Worm (Caenorhabditis elegans) whole organism, L4 larva: ENCODE data around the gene srj-15.

Experiments
- F10B5.3 ChIP-seq: sonication (generic microtip); optimal IDR thresholded peaks from 2 replicates; lab custom pipeline; 2016; ENCODE audit warnings: mild to moderate bottlenecking, missing genetic modification characterization, missing compliant biosample characterization
- F26F4.8 ChIP-seq: fragments of 200-800 bp; sonication (Bioruptor generic); conservative IDR thresholded peaks from 2 replicates; pipeline ENCODE4 v1.3.6; 2022; ENCODE audit warnings: missing genetic modification characterization, missing compliant biosample characterization
- F49E8.2 ChIP-seq: sonication (generic microtip); optimal IDR thresholded peaks from 2 replicates; lab custom pipeline; 2016; ENCODE audit warnings: missing compliant biosample characterization, mild to moderate bottlenecking, missing genetic modification characterization, borderline replicate concordance
- T20F7.1 ChIP-seq: fragments of 200-800 bp; sonication (Bioruptor generic); optimal IDR thresholded peaks from 2 replicates; lab custom pipeline; 2018; ENCODE audit warnings: mild to moderate bottlenecking, missing genetic modification characterization, missing compliant biosample characterization
- T26A8.4 ChIP-seq: fragments of 200-800 bp; sonication (Bioruptor generic); IDR thresholded peaks from 2 replicates; pipeline ENCODE4 v1.3.6; 2022; ENCODE audit warnings: missing genetic modification characterization, missing compliant biosample characterization
- Y48G9A.11 ChIP-seq: fragments of 200-800 bp; sonication (Bioruptor generic); IDR thresholded peaks from 2 replicates; pipeline ENCODE4 v1.3.6; 2022; ENCODE audit warnings: missing genetic modification reagents, missing genetic modification characterization, missing compliant biosample characterization
- ZK337.2 ChIP-seq: fragments of 200-800 bp; sonication (Bioruptor generic); IDR thresholded peaks from 2 replicates; pipeline ENCODE4 v1.3.6; 2022; ENCODE audit warnings: missing genetic modification reagents, missing genetic modification characterization, missing compliant biosample characterization
- ZK546.5 ChIP-seq, 2 experiments: sonication (generic microtip); optimal IDR thresholded peaks; 2 replicates each; lab custom pipeline; 2017; ENCODE audit warnings: missing biosample characterization in 2 of 2, missing genetic modification characterization in 2 of 2
- aly-2 ChIP-seq: sonication (generic microtip); optimal IDR thresholded peaks from 2 replicates; lab custom pipeline; 2018; ENCODE audit warnings: missing biosample characterization, missing genetic modification characterization
- arid-1 ChIP-seq: fragments of 200-800 bp; sonication (Bioruptor generic); conservative IDR thresholded peaks from 2 replicates; pipeline ENCODE4 v1.3.6; 2022; ENCODE audit warnings: missing genetic modification reagents, missing genetic modification characterization, missing compliant biosample characterization
- ceh-20 ChIP-seq: fragments of 200-800 bp; sonication (Bioruptor generic); IDR thresholded peaks from 2 replicates; pipeline ENCODE4 v1.3.6; 2022; ENCODE audit warnings: missing genetic modification reagents, missing genetic modification characterization, missing compliant biosample characterization
- ceh-28 ChIP-seq: fragments of 150-350 bp; optimal IDR thresholded peaks from 2 replicates; lab custom pipeline; 2014; ENCODE audit warnings: missing biosample characterization, missing genetic modification reagents, missing genetic modification characterization
- ceh-32 ChIP-seq: sonication (generic microtip); optimal IDR thresholded peaks from 2 replicates; lab custom pipeline; 2016; ENCODE audit warnings: mild to moderate bottlenecking, missing genetic modification characterization, missing compliant biosample characterization; ENCODE audit not compliant: poor library complexity
- ceh-44 ChIP-seq: fragments of 200-800 bp; sonication (Bioruptor generic); IDR thresholded peaks from 2 replicates; pipeline ENCODE4 v1.3.6; 2022; ENCODE audit warnings: missing genetic modification reagents, missing genetic modification characterization, missing compliant biosample characterization
- ceh-62 ChIP-seq: sonication (generic microtip); optimal IDR thresholded peaks from 2 replicates; lab custom pipeline; 2017; ENCODE audit warnings: missing biosample characterization, missing genetic modification characterization
- ceh-82 ChIP-seq: sonication (generic microtip); optimal IDR thresholded peaks from 2 replicates; lab custom pipeline; 2017; ENCODE audit warnings: missing biosample characterization, missing genetic modification characterization
- daf-19 ChIP-seq: fragments of 200-800 bp; sonication (Bioruptor generic); conservative IDR thresholded peaks from 2 replicates; pipeline ENCODE4 v1.3.6; 2022; ENCODE audit warnings: missing genetic modification characterization, missing compliant biosample characterization
- dmd-9 ChIP-seq: fragments of 200-800 bp; sonication (Bioruptor generic); IDR thresholded peaks from 2 replicates; pipeline ENCODE4 v1.3.6; 2022; ENCODE audit warnings: missing genetic modification reagents, missing genetic modification characterization, missing compliant biosample characterization
- fos-1 ChIP-seq: fragments of 150-350 bp; optimal IDR thresholded peaks from 2 replicates; lab custom pipeline; 2014; ENCODE audit warnings: missing biosample characterization, missing genetic modification characterization
- gei-8 ChIP-seq: fragments of 200-800 bp; sonication (Bioruptor generic); optimal IDR thresholded peaks from 2 replicates; lab custom pipeline; 2018; ENCODE audit warnings: mild to moderate bottlenecking, missing genetic modification characterization, missing compliant biosample characterization
- hif-1 ChIP-seq, 2 experiments: sonication (generic microtip); optimal IDR thresholded peaks; 2 replicates each; lab custom pipeline; 2016 to 2017; ENCODE audit warnings: missing compliant biosample characterization in 2 of 2, missing genetic modification characterization in 2 of 2, missing genetic modification reagents in 2 of 2, missing genotype in 2 of 2, mild to moderate bottlenecking in 1 of 2
- hmg-1.1 ChIP-seq: fragments of 200-800 bp; sonication (Bioruptor generic); IDR thresholded peaks from 2 replicates; pipeline ENCODE4 v1.3.6; 2022; ENCODE audit warnings: missing genetic modification reagents, missing genetic modification characterization, missing compliant biosample characterization
- jun-1 ChIP-seq: fragments of 150-350 bp; optimal IDR thresholded peaks from 2 replicates; lab custom pipeline; 2014; ENCODE audit warnings: missing biosample characterization, missing genetic modification reagents, missing genetic modification characterization
- lin-1 ChIP-seq: fragments of 200-800 bp; sonication (Bioruptor generic); IDR thresholded peaks from 2 replicates; pipeline ENCODE4 v1.3.6; 2022; ENCODE audit warnings: missing genetic modification reagents, missing genetic modification characterization, missing compliant biosample characterization
- lin-38 ChIP-seq: fragments of 200-800 bp; sonication (Bioruptor generic); IDR thresholded peaks from 2 replicates; pipeline ENCODE4 v1.3.6; 2022; ENCODE audit warnings: missing genetic modification reagents, missing genetic modification characterization, missing compliant biosample characterization
- madf-9 ChIP-seq: fragments of 200-800 bp; sonication (Bioruptor generic); conservative IDR thresholded peaks from 2 replicates; pipeline ENCODE4 v1.3.6; 2022; ENCODE audit warnings: missing genetic modification reagents, missing genetic modification characterization, missing compliant biosample characterization
- mes-2 ChIP-seq: sonication (generic microtip); optimal IDR thresholded peaks from 2 replicates; lab custom pipeline; 2016; ENCODE audit warnings: missing genotype, mild to moderate bottlenecking, missing genetic modification characterization, missing compliant biosample characterization; ENCODE audit not compliant: poor library complexity, severe bottlenecking
- mxl-2 ChIP-seq: fragments of 200-800 bp; sonication (Bioruptor generic); conservative IDR thresholded peaks from 2 replicates; pipeline ENCODE4 v1.3.6; 2022; ENCODE audit warnings: missing genetic modification reagents, missing genetic modification characterization, missing compliant biosample characterization
- nhr-111 ChIP-seq: fragments of 200-800 bp; sonication (Bioruptor generic); optimal IDR thresholded peaks from 2 replicates; lab custom pipeline; 2018; ENCODE audit warnings: mild to moderate bottlenecking, missing genetic modification characterization, missing compliant biosample characterization
- nhr-237 ChIP-seq: sonication (generic microtip); optimal IDR thresholded peaks from 2 replicates; lab custom pipeline; 2017; ENCODE audit warnings: missing biosample characterization, missing genetic modification characterization
- nhr-25 ChIP-seq: sonication (generic microtip); optimal IDR thresholded peaks from 2 replicates; lab custom pipeline; 2017; ENCODE audit warnings: missing genetic modification characterization, mild to moderate bottlenecking, missing compliant biosample characterization, antibody characterized with exemption, moderate library complexity, borderline replicate concordance; ENCODE audit not compliant: insufficient read depth
- nhr-76 ChIP-seq: fragments of 150-350 bp; optimal IDR thresholded peaks from 2 replicates; lab custom pipeline; 2014; ENCODE audit warnings: missing biosample characterization, missing genetic modification characterization
- php-3 ChIP-seq: fragments of 200-800 bp; sonication (Bioruptor generic); IDR thresholded peaks from 2 replicates; pipeline ENCODE4 v1.3.6; 2022; ENCODE audit warnings: missing genetic modification reagents, missing genetic modification characterization, missing compliant biosample characterization
- pqm-1 ChIP-seq: sonication (generic microtip); optimal IDR thresholded peaks from 2 replicates; lab custom pipeline; 2017; ENCODE audit warnings: missing biosample characterization, missing genetic modification characterization
- rbr-2 ChIP-seq: sonication (generic microtip); optimal IDR thresholded peaks from 2 replicates; lab custom pipeline; 2016; ENCODE audit warnings: missing genotype, missing genetic modification characterization, missing compliant biosample characterization
- snpc-1.2 ChIP-seq: fragments of 200-800 bp; sonication (Bioruptor generic); IDR thresholded peaks from 2 replicates; pipeline ENCODE4 v1.3.6; 2022; ENCODE audit warnings: missing genetic modification reagents, missing genetic modification characterization, missing compliant biosample characterization
- snpc-4 ChIP-seq: fragments of 150-350 bp; optimal IDR thresholded peaks from 2 replicates; lab custom pipeline; 2014; ENCODE audit warnings: missing biosample characterization, missing genetic modification characterization
- spr-1 ChIP-seq: sonication (generic microtip); optimal IDR thresholded peaks from 2 replicates; lab custom pipeline; 2016; ENCODE audit warnings: mild to moderate bottlenecking, missing genetic modification characterization, missing compliant biosample characterization
- spr-3 ChIP-seq: fragments of 200-800 bp; sonication (Bioruptor generic); optimal IDR thresholded peaks from 2 replicates; lab custom pipeline; 2018; ENCODE audit warnings: mild to moderate bottlenecking, missing genetic modification characterization, missing compliant biosample characterization
- tag-97 ChIP-seq: fragments of 200-800 bp; sonication (Bioruptor generic); IDR thresholded peaks from 2 replicates; pipeline ENCODE4 v1.3.6; 2022; ENCODE audit warnings: missing genetic modification characterization, missing compliant biosample characterization
- unc-62 ChIP-seq, 3 experiments: fragments of 150-350 bp in 1 of 3; sonication (generic microtip); optimal IDR thresholded peaks in 2 of 3; peaks in 1 of 3; 1 replicate in 1 of 3; 2 replicates in 2 of 3; lab custom pipeline; 2014 to 2017; ENCODE audit warnings: missing biosample characterization in 3 of 3, missing genetic modification characterization in 3 of 3, missing genetic modification reagents in 3 of 3, missing genotype in 1 of 3
- vab-7 ChIP-seq: fragments of 200-800 bp; sonication (Bioruptor generic); IDR thresholded peaks from 2 replicates; pipeline ENCODE4 v1.3.6; 2022; ENCODE audit warnings: missing genetic modification reagents, missing genetic modification characterization, missing compliant biosample characterization
- zfp-2 ChIP-seq: sonication (generic microtip); optimal IDR thresholded peaks from 2 replicates; lab custom pipeline; 2016; ENCODE audit warnings: mild to moderate bottlenecking, missing genetic modification characterization, missing compliant biosample characterization
- ztf-7 ChIP-seq: fragments of 150-350 bp; optimal IDR thresholded peaks from 2 replicates; lab custom pipeline; 2014; ENCODE audit warnings: missing biosample characterization, missing genetic modification characterization

The srj-15 gene

DNA sequence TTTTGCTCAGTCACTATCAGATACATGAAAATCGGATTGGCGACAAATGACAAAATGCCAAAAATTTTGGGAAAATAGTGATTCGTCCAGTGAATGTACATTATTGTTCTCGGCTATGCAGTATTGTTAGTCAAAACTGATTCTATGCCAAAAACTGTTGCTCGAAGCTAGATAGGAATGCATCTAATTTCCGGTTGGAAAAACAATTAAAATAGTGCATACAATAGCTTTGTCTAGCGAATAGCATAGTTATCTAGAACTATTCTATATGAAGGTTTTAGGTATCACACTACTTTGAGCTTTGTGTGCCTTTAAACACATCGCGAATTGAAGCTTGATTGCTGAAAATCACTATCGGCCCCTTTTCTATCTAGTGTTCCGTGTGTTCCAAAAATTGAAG is at the start of gene srj-15:
srj-15 (minus strand) TSS at position 101 of the 400 bp plus-strand sequence.
- TF ChIP-seq madf-9 (GFP tag; lab: Robert Waterston, UW) = no peak
- TF ChIP-seq gei-8 (GFP tag; lab: Kevin White, UChicago) = no peak
- no peak for TF ChIP-seq snpc-1.2 (GFP tag; lab: Robert Waterston, UW)
- TF ChIP-seq php-3 (GFP tag; lab: Robert Waterston, UW) = no peak
- no peak for TF ChIP-seq arid-1
- no peak for TF ChIP-seq daf-19 (GFP tag; lab: Robert Waterston, UW)
- TF ChIP-seq nhr-237 (tag; lab: Kevin White, UChicago) = no peak
- no peak for TF ChIP-seq snpc-4
- no peak for TF ChIP-seq T20F7.1 (GFP tag; lab: Kevin White, UChicago)
- no peak for TF ChIP-seq F49E8.2 (tag; lab: Kevin White, UChicago)
- TF ChIP-seq dmd-9 (GFP tag; lab: Robert Waterston, UW) = no peak
- TF ChIP-seq ceh-62 (tag; lab: Kevin White, UChicago) = no peak
- no peak for TF ChIP-seq ceh-20 (GFP tag; lab: Robert Waterston, UW)
- TF ChIP-seq ZK546.5 (tag; optimal IDR thresholded peaks at IDR 0.05; lab: Kevin White, UChicago) = no peak

DNA sequence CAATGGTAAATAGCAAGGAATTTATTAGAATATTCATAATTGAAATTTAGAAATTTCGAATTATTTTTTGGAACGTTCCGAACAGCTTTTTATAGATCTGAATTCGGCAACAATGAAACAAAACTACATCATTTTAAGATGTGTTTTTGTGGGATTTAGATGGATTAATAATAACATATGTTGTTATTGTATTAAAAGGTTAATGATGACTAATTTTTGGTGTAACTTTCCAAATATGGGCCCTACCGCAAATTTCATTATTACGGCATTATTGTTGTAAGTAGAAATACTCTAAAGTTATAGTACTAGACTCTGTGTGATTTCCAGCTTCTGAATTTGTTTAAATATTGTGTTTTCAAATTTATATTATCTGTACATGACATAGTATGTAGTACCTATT is 49.1 kb upstream of the srj-15 start, which contains the start of gene F59A7.11:
F59A7.11 (minus strand) TSS at position 101 of the 400 bp plus-strand sequence.
- no peak for TF ChIP-seq F26F4.8
- no peak for TF ChIP-seq tag-97 (GFP tag; lab: Robert Waterston, UW)
- no peak for TF ChIP-seq nhr-111
- no peak for TF ChIP-seq ceh-82 (tag; lab: Kevin White, UChicago)
- TF ChIP-seq ceh-28 (tag; lab: Kevin White, UChicago) = no peak
- no peak for TF ChIP-seq snpc-4
- TF ChIP-seq fos-1 (tag; lab: Kevin White, UChicago) = no peak
- no peak for TF ChIP-seq zfp-2 (tag; lab: Kevin White, UChicago)
- TF ChIP-seq lin-38 = no peak
- TF ChIP-seq daf-19 (GFP tag; lab: Robert Waterston, UW) = no peak
- TF ChIP-seq unc-62 (GFP tag; optimal IDR thresholded peaks at IDR 0.05 in 1 of 2; lab: Kevin White, UChicago) = no peak
- no peak for TF ChIP-seq unc-62 (tag; optimal IDR thresholded peaks at IDR 0.05; lab: Kevin White, UChicago)
- no peak for TF ChIP-seq nhr-76 (tag; lab: Kevin White, UChicago)
- no peak for TF ChIP-seq aly-2
- TF ChIP-seq F10B5.3 (tag; lab: Kevin White, UChicago) = no peak
- TF ChIP-seq ZK337.2 (GFP tag; lab: Robert Waterston, UW) = no peak

DNA sequence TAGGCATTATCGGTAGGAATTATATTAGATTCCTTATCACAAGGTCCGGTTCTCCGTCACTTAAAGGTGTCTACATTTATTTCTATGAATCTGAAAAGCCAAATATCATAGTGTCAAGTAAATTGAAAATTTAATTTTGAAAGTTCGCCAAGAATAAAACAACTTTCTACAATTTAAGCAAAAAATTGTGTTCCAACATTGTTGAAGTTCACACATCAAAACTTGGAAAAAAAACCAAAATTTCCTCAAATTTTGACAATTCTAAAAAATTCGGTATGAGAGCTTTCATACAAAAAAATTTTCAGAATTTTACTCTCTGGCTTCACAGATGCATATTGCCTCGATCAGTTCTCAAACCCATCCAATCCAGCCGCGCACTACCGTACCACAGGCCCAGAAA is 47.1 kb upstream of the srj-15 start, which contains the start of gene F59A7.7:
F59A7.7 (plus strand) TSS at position 301 of the 400 bp plus-strand sequence.
- no peak for TF ChIP-seq ceh-44 (GFP tag; lab: Robert Waterston, UW)

DNA sequence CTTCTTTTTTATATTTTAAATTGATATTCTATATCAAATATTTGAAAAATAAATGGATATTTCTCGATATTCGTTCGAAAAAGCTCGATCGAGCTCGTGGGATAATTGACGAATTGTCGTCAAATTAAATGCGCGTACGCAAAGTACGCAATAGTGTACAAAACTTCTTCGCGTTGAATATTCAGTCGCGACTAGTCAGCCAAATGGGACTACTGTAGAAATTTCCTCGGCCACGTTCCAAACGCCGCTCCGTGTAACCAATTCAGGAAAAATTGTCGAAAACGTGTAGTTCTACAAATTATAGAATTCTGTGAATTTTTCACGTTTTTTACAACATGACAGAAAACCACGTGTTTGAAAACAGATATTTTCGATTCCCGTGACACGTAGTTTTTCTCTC is 43.7 kb upstream of the srj-15 start:
- no peak for TF ChIP-seq T20F7.1 (GFP tag; lab: Kevin White, UChicago)
- no peak for TF ChIP-seq aly-2
- no peak for TF ChIP-seq jun-1
- TF ChIP-seq hif-1 (tag; optimal IDR thresholded peaks at IDR 0.05; lab: Kevin White, UChicago) = peak in 1 of 2 experiments; percentile 70
- TF ChIP-seq lin-1 = no peak
- peak in 1 of 2 experiments; percentile 80 for TF ChIP-seq unc-62 (GFP tag; optimal IDR thresholded peaks at IDR 0.05 in 1 of 2; lab: Kevin White, UChicago)
- no peak for TF ChIP-seq unc-62 (tag; optimal IDR thresholded peaks at IDR 0.05; lab: Kevin White, UChicago)
- TF ChIP-seq mes-2 (tag; lab: Kevin White, UChicago) = peak; percentile 94
- TF ChIP-seq T26A8.4 (GFP tag; lab: Robert Waterston, UW) = peak; percentile 67
- peak; percentile 50; the same call in 1 of the 2 replicates for TF ChIP-seq hmg-1.1
- TF ChIP-seq arid-1 = no peak; the same call in 1 of the 2 replicates
- no peak for TF ChIP-seq nhr-25
- no peak for TF ChIP-seq ceh-32 (tag; lab: Kevin White, UChicago)
- no peak for TF ChIP-seq spr-3 (GFP tag; lab: Kevin White, UChicago)
- TF ChIP-seq pqm-1 (tag; lab: Kevin White, UChicago) = no peak
- no peak for TF ChIP-seq ceh-44 (GFP tag; lab: Robert Waterston, UW)
- no peak for TF ChIP-seq vab-7 (GFP tag; lab: Robert Waterston, UW)
- peak; percentile 46 for TF ChIP-seq rbr-2
- peak; percentile 59; the same call in 1 of the 2 replicates for TF ChIP-seq snpc-1.2 (GFP tag; lab: Robert Waterston, UW)
- no peak for TF ChIP-seq spr-1 (tag; lab: Kevin White, UChicago)
- peak; percentile 60; the same call in 1 of the 2 replicates for TF ChIP-seq Y48G9A.11 (GFP tag; lab: Robert Waterston, UW)
- no peak for TF ChIP-seq F49E8.2 (tag; lab: Kevin White, UChicago)
- TF ChIP-seq mxl-2 = no peak
- TF ChIP-seq ztf-7 (tag; lab: Kevin White, UChicago) = no peak
